Worm (Caenorhabditis elegans) whole organism, midembryonic: ENCODE results near the gene T26H8.4.

Experiments used
- T22C8.4 ChIP-seq: fragments of 200-800 bp; sonication (Bioruptor generic); IDR thresholded peaks from 2 replicates; pipeline ENCODE4 v1.3.6; 2022; ENCODE audit warnings: missing genetic modification characterization, missing compliant biosample characterization
- cog-1 ChIP-seq: sonication (generic microtip); optimal IDR thresholded peaks from 2 replicates; lab custom pipeline; 2016; ENCODE audit warnings: missing genetic modification characterization, missing compliant biosample characterization
- flt-1 ChIP-seq: fragments of 200-800 bp; sonication (Bioruptor generic); IDR thresholded peaks from 2 replicates; pipeline ENCODE4 v1.3.6; 2022; ENCODE audit warnings: missing genetic modification characterization, missing compliant biosample characterization
- klf-2 ChIP-seq: fragments of 200-800 bp; sonication (Bioruptor generic); conservative IDR thresholded peaks from 2 replicates; pipeline ENCODE4 v1.3.6; 2022; ENCODE audit warnings: missing genetic modification reagents, missing genetic modification characterization, missing compliant biosample characterization
- med-1 ChIP-seq: sonication (generic microtip); optimal IDR thresholded peaks from 2 replicates; lab custom pipeline; 2017; ENCODE audit warnings: missing genetic modification characterization, mild to moderate bottlenecking, missing compliant biosample characterization, antibody characterized with exemption, missing genetic modification reagents; ENCODE audit not compliant: insufficient read depth
- ref-1 ChIP-seq: fragments of 200-800 bp; sonication (Bioruptor generic); conservative IDR thresholded peaks from 2 replicates; pipeline ENCODE4 v1.3.6; 2022; ENCODE audit warnings: missing genetic modification reagents, missing genetic modification characterization, missing compliant biosample characterization
- tab-1 ChIP-seq: fragments of 200-800 bp; sonication (Bioruptor generic); IDR thresholded peaks from 2 replicates; pipeline ENCODE4 v1.3.6; 2022; ENCODE audit warnings: missing genetic modification characterization, missing compliant biosample characterization
- ztf-23 ChIP-seq: fragments of 200-800 bp; sonication (Bioruptor generic); IDR thresholded peaks from 2 replicates; pipeline ENCODE4 v1.3.6; 2022; ENCODE audit warnings: missing genetic modification reagents, missing genetic modification characterization, missing compliant biosample characterization
- ztf-29 ChIP-seq: fragments of 200-800 bp; sonication (Bioruptor generic); IDR thresholded peaks from 2 replicates; pipeline ENCODE4 v1.3.6; 2022; ENCODE audit warnings: missing genetic modification reagents, missing genetic modification characterization, missing compliant biosample characterization

The T26H8.4 gene

DNA sequence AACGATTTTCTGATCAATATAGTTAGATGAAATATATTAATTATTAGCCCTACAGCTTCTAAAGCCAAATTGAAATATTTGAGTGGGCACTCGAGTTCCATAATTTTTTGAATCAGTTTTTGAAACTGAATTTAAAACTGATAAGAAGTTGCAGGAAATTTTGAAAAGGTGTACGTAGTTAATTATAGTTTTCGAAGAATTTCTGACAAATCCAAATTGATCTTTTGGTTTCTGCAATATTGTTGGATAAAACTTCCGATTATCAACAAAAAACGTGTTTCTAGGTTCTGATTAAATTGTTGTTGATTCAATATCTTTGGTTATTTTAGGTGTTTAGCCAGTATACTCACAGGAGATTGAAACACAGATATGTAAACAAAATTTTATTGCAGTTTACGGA lies at the start of gene T26H8.4:
T26H8.4 (minus strand) TSS at position 101 of the 400 bp plus-strand sequence.
- TF ChIP-seq cog-1 (tag; lab: Kevin White, UChicago) (no peak), tab-1 (no peak), ztf-29 (GFP tag; lab: Robert Waterston, UW) (no peak), ztf-23 (GFP tag; lab: Robert Waterston, UW) (no peak), med-1 (no peak), T22C8.4 (GFP tag; lab: Robert Waterston, UW) (no peak), klf-2 (GFP tag; lab: Robert Waterston, UW) (no peak), flt-1 (GFP tag; lab: Robert Waterston, UW) (no peak)

DNA sequence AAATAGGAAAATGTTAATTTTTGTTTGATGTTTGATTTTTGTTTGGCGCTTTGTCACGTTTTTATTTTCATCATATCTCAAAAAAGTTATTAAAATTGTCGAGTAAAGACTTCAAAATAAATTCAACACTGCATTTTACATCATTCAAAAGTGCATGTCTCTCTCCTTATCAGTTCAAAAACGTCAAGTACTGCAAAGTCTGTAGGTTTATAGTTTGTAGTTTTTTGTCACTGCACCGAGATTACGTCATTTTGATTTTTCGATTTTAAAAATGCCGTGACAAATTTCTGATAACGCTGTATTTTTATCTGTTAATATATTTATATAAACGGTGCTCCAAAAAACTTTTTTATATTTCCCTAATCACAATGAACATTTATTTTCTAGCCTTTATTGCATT lies 48.0 kb upstream of the T26H8.4 start, which contains the start of gene C29F3.7:
C29F3.7 (plus strand) TSS at position 254 of the 400 bp plus-strand sequence.
- TF ChIP-seq tab-1 (no peak), T22C8.4 (GFP tag; lab: Robert Waterston, UW) (no peak), med-1 (no peak), ref-1 (GFP tag; lab: Robert Waterston, UW) (no peak), cog-1 (tag; lab: Kevin White, UChicago) (no peak), flt-1 (GFP tag; lab: Robert Waterston, UW) (no peak), ztf-23 (GFP tag; lab: Robert Waterston, UW) (no peak), ztf-29 (GFP tag; lab: Robert Waterston, UW) (no peak), klf-2 (GFP tag; lab: Robert Waterston, UW) (no peak)

- TF ChIP-seq T22C8.4 (GFP tag; lab: Robert Waterston, UW), result no peak
- no peak for TF ChIP-seq cog-1 (tag; lab: Kevin White, UChicago)
- no peak for TF ChIP-seq ztf-29 (GFP tag; lab: Robert Waterston, UW)
- TF ChIP-seq ref-1 (GFP tag; lab: Robert Waterston, UW), result no peak
- TF ChIP-seq klf-2 (GFP tag; lab: Robert Waterston, UW), result no peak
- no peak for TF ChIP-seq tab-1
- no peak for TF ChIP-seq flt-1 (GFP tag; lab: Robert Waterston, UW)
- no peak for TF ChIP-seq ztf-23 (GFP tag; lab: Robert Waterston, UW)
- no peak for TF ChIP-seq med-1
Measured at ce11 chrV:15352376-15352775, 45.7 kb upstream of the T26H8.4 start, which contains the start of gene srx-58. TSS of gene srx-58 (plus strand) at chrV:15352676.

- TF ChIP-seq ztf-23 (GFP tag; lab: Robert Waterston, UW), result no peak
- no peak for TF ChIP-seq med-1
- TF ChIP-seq T22C8.4 (GFP tag; lab: Robert Waterston, UW), result no peak
- TF ChIP-seq klf-2 (GFP tag; lab: Robert Waterston, UW), result no peak
- no peak for TF ChIP-seq ztf-29 (GFP tag; lab: Robert Waterston, UW)
- TF ChIP-seq ref-1 (GFP tag; lab: Robert Waterston, UW), result no peak
- TF ChIP-seq flt-1 (GFP tag; lab: Robert Waterston, UW), result no peak
- TF ChIP-seq tab-1, result no peak
Measured at ce11 chrV:15350615-15351014, 44.0 kb upstream of the T26H8.4 start, which contains the start of gene clec-231. TSS of gene clec-231 (minus strand) at chrV:15350715.

- TF ChIP-seq flt-1 (GFP tag; lab: Robert Waterston, UW) (no peak), tab-1 (no peak), ztf-29 (GFP tag; lab: Robert Waterston, UW) (no peak), ref-1 (GFP tag; lab: Robert Waterston, UW) (no peak), klf-2 (GFP tag; lab: Robert Waterston, UW) (no peak), cog-1 (tag; lab: Kevin White, UChicago) (no peak)
Measured at ce11 chrV:15349044-15349443, 42.4 kb upstream of the T26H8.4 start, which contains the start of gene clec-230. TSS of gene clec-230 (minus strand) at chrV:15349144.

DNA sequence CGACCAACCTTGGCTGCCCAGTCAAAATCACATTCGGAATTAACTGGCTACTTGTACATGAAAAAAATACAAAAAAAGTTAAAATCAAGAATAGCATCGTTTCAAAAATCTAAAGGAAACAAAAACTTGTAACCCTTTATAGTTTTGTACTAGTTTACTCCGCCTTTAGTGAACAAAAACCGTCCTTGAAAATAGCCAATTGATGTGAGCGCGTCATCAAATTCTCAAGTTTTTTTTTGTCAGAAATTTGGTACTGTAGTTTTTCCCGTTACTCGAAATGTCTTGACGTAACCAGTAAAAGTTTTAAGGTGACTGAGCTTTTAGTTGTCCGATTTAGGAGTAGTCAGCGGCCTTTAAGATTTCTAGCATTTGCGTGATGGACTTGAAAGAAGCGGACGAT lies 40.6 kb upstream of the T26H8.4 start, which contains the start of gene C29F3.3:
C29F3.3 (minus strand) TSS at position 101 of the 400 bp plus-strand sequence.
- TF ChIP-seq med-1 (no peak), T22C8.4 (GFP tag; lab: Robert Waterston, UW) (no peak)

DNA sequence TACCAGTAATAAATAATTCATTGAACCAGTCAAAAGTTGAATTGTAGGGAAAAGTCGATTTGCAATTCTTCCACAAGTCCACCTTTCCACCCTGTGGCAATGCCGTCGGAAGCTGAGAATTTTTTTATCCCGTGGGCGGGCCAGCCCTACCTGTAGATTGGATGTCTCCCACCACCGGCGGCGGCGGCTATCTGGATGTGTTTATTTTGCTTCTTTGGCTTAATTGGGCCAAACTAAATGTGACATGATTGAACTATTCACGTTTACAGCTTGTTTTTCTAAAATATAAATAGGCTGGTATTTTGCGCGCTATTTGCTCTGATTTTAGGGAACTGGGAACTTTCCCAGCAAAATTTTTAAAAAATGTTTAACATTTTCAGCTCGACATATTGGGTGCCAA lies 37.8 kb upstream of the T26H8.4 start, which contains the start of gene wrt-8:
wrt-8 (minus strand) TSS at position 101 of the 400 bp plus-strand sequence.
- TF ChIP-seq flt-1 (GFP tag; lab: Robert Waterston, UW) (no peak), ztf-29 (GFP tag; lab: Robert Waterston, UW) (no peak), ztf-23 (GFP tag; lab: Robert Waterston, UW) (no peak), klf-2 (GFP tag; lab: Robert Waterston, UW) (no peak), ref-1 (GFP tag; lab: Robert Waterston, UW) (no peak), tab-1 (no peak), T22C8.4 (GFP tag; lab: Robert Waterston, UW) (no peak), med-1 (no peak), cog-1 (tag; lab: Kevin White, UChicago) (no peak)

DNA sequence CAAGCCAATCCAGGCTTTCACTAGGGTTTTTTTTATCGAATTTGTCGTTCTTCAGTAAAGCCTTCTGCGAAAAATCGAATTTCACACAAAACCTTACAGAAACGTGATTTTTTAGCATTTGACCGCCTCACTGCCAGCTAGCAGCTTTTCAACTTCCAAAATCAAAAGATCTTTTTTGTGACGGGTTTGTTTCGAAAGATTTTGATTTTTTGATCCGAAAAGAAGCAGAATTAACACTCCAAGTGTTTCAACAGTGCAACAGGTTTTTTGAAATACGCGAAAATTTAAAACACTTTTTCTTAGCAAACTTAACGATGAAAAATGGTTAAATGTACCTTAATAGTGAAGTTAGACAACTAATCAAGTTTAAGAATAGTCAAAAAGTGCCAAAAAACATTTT lies 34.8 kb upstream of the T26H8.4 start, which contains the start of gene clec-229:
clec-229 (minus strand) TSS at position 101 of the 400 bp plus-strand sequence.
- TF ChIP-seq T22C8.4 (GFP tag; lab: Robert Waterston, UW), result no peak
- no peak for TF ChIP-seq ztf-29 (GFP tag; lab: Robert Waterston, UW)
- no peak for TF ChIP-seq ztf-23 (GFP tag; lab: Robert Waterston, UW)
- TF ChIP-seq flt-1 (GFP tag; lab: Robert Waterston, UW), result no peak

DNA sequence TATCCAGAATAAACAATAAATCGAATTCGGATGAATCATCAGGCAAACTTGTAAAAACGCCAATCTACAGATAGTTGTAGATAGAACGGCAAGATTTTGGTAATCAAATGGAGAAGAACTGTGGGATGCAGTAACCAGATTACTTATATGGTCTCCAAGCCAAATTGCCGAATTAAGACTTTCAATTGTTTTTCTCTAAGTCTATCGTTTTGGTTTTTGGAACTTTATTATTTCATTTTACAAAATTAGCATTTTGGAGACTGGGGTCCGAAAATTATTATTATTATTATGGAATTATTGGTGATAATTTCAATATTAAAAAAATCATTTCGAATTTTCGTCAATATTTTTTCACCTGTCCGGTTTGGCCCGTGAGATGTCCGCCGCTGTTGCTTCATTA lies 32.7 kb upstream of the T26H8.4 start, which contains the start of gene clec-228:
clec-228 (minus strand) TSS at position 101 of the 400 bp plus-strand sequence.
- TF ChIP-seq klf-2 (GFP tag; lab: Robert Waterston, UW) (no peak), T22C8.4 (GFP tag; lab: Robert Waterston, UW) (no peak)

DNA sequence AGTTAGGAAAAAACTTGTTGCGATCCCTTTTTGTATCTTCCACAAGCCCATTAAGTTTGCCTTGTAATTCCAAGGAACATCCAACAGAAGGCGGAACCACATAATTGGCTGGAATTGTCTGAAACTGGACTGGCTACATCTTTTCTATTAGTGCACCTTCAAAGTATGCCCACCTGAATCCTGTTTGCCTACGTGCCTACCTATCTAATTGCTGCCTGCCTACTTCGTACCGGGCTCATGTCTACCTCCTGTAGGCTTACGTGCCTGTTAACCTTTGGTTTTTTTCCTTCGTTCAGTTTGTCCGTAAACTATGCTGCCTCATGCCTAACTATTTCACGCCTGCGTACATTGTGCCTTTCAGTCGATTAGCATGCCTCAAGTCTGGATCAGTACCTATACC lies 30.8 kb upstream of the T26H8.4 start, which contains the start of gene wrt-7:
wrt-7 (minus strand) TSS at position 101 of the 400 bp plus-strand sequence.
- TF ChIP-seq ztf-23 (GFP tag; lab: Robert Waterston, UW) (no peak), klf-2 (GFP tag; lab: Robert Waterston, UW) (no peak), tab-1 (no peak), flt-1 (GFP tag; lab: Robert Waterston, UW) (no peak), med-1 (no peak), ref-1 (GFP tag; lab: Robert Waterston, UW) (no peak), cog-1 (tag; lab: Kevin White, UChicago) (no peak), T22C8.4 (GFP tag; lab: Robert Waterston, UW) (no peak), ztf-29 (GFP tag; lab: Robert Waterston, UW) (no peak)
